Worm (Caenorhabditis elegans) whole organism, L1 larva: Measurements from ENCODE around the gene col-20.

Experiments
- jun-1 ChIP-seq: fragments of 150-350 bp; optimal IDR thresholded peaks from 2 replicates; lab custom pipeline; 2014; ENCODE audit warnings: missing biosample characterization, missing genetic modification reagents, missing genetic modification characterization
- unc-62 ChIP-seq: fragments of 150-350 bp; optimal IDR thresholded peaks from 2 replicates; lab custom pipeline; 2014; ENCODE audit warnings: missing biosample characterization, missing genetic modification reagents, missing genetic modification characterization

DNA sequence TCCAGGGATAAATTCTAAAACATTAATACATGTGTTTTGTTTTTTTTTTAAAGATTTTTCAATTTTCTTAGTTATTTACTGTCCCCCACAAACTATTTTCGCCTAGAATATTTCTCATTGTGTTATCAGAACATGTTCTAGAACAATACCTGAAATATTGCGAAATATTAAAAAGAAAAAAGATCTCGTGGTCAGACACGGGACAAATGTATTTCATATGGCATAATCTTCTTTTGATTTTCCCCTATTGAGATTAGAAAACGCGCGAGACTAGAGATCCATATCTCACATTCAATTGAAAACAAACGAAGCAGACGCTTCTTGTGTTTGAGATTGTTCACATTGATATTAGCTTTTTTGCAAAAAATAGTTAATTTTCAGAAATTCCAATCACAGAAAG, 14.5 kb downstream of the col-20 start:
- TF ChIP-seq jun-1 (tag; lab: Kevin White, UChicago) = no peak
- no peak for TF ChIP-seq unc-62 (GFP tag; lab: Kevin White, UChicago)
